Fruit fly (Drosophila melanogaster) whole organism, embryonic: Measurements from ENCODE around the gene NimB1.

Source experiments
- CG4707 ChIP-seq: fragments of 200-800 bp; sonication (Bioruptor generic); optimal IDR thresholded peaks from 2 replicates; lab custom pipeline; 2018; ENCODE audit warnings: missing biosample characterization, mild to moderate bottlenecking, missing genetic modification characterization, moderate library complexity
- onecut ChIP-seq: fragments of 200-800 bp; sonication (Bioruptor generic); IDR thresholded peaks from 2 replicates; pipeline ENCODE4 v1.3.6; 2022; ENCODE audit warnings: missing biosample characterization, missing genetic modification characterization

dm6 chr2L:13972847-13973246 is 9.5 kb downstream of the NimB1 start, which contains the start of gene He:
- TF ChIP-seq onecut (GFP tag; lab: Robert Waterston, UW) (no peak), CG4707 (GFP tag; lab: Kevin White, UChicago) (no peak)
